Fruit fly (Drosophila melanogaster): ENCODE results near the gene Hyls1.
A peak's percentile ranks its signal among the peaks of the same experiment; 100 is the strongest.

Hyls1 gene

DNA sequence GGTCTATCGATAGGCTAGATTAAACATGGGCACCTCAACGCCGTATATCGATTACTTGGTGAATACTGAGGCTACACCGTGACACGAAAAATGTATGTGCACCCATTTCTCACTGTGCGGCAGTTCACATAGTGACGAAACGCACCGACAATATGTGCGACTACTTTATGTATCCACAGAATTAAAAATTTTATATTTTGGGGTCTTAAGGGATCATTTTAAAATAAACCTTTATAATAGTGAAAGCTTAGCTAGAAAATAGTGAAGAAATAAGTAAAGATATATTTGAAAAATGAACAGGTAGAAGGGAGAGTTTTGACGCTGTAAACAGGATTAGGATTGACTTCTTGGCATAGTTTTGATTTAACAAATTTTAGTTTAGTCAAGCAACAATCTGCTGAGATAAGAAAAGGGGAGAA is 23.3 kb downstream of the Hyls1 start, which contains the start of gene mRpL4 (continued):
- TF ChIP-seq HmgD (GFP tag; optimal IDR thresholded peaks at IDR 0.05) (peak; percentile 79), run (tag; optimal IDR thresholded peaks at IDR 0.05) (no peak), amos (GFP tag; IDR thresholded peaks at IDR 0.05; ENCODE audit: partially characterized antibody) (peak; percentile 99), corto (GFP tag; optimal IDR thresholded peaks at IDR 0.05) (no peak), disco-r (GFP tag; optimal IDR thresholded peaks at IDR 0.05) (peak; percentile 35), CG15514 (GFP tag; optimal IDR thresholded peaks at IDR 0.05) (peak; percentile 65), repo (GFP tag; optimal IDR thresholded peaks at IDR 0.05) (peak; percentile 24), CG7786 (GFP tag; optimal IDR thresholded peaks at IDR 0.05) (peak; percentile 69), gce (GFP tag; IDR thresholded peaks at IDR 0.05) (peak; percentile 60; the same call in 2 of the 3 replicates), Jarid2 (GFP tag; optimal IDR thresholded peaks at IDR 0.05) (no peak), CG2678 (tag; optimal IDR thresholded peaks at IDR 0.05) (no peak), CG13296 (GFP tag; optimal IDR thresholded peaks at IDR 0.05) (peak; percentile 48), CG12104 (GFP tag; optimal IDR thresholded peaks at IDR 0.05) (no peak), CG7357 (GFP tag; IDR thresholded peaks at IDR 0.05) (no peak), Abd-B (GFP tag; optimal IDR thresholded peaks at IDR 0.05) (peak; percentile 72), kah (GFP tag; optimal IDR thresholded peaks at IDR 0.05) (no peak), dimm (GFP tag; IDR thresholded peaks at IDR 0.05) (no peak), CG11504 (tag; optimal IDR thresholded peaks at IDR 0.05) (no peak), CG30020 (tag; optimal IDR thresholded peaks at IDR 0.05) (peak; percentile 74), E2f1 (GFP tag; IDR thresholded peaks at IDR 0.05) (peak; percentile 70), tx (GFP tag; optimal IDR thresholded peaks at IDR 0.05) (peak; percentile 76), bcd (GFP tag; optimal IDR thresholded peaks at IDR 0.05) (peak; percentile 60), CG2116 (GFP tag; optimal IDR thresholded peaks at IDR 0.05) (peak; percentile 87), Rfx (GFP tag; IDR thresholded peaks at IDR 0.05) (peak; percentile 81; the same call in 1 of the 2 replicates), nmo (GFP tag; optimal IDR thresholded peaks at IDR 0.05) (peak; percentile 67), CG6689 (GFP tag; IDR thresholded peaks at IDR 0.05) (peak; percentile 55; the same call in 1 of the 2 replicates), ato (GFP tag; IDR thresholded peaks at IDR 0.05; ENCODE audit: partially characterized antibody) (peak; percentile 99), tio (GFP tag; optimal IDR thresholded peaks at IDR 0.05) (peak; percentile 53), CG6813 (GFP tag; optimal IDR thresholded peaks at IDR 0.05) (peak; percentile 12), Mrtf (GFP tag; IDR thresholded peaks at IDR 0.05) (no peak; the same call in 2 of the 3 replicates), YL-1 (GFP tag; optimal IDR thresholded peaks at IDR 0.05) (peak; percentile 28), CG6791 (GFP tag; IDR thresholded peaks at IDR 0.05; ENCODE audit: partially characterized antibody) (peak; percentile 99), Taf1 (GFP tag; IDR thresholded peaks at IDR 0.05) (peak; percentile 49; the same call in 1 of the 2 replicates), ewg (GFP tag; optimal IDR thresholded peaks at IDR 0.05) (peak; percentile 9), CG17568 (GFP tag; optimal IDR thresholded peaks at IDR 0.05) (no peak), nerfin-1 (tag; optimal IDR thresholded peaks at IDR 0.05) (no peak), Doc2 (GFP tag; IDR thresholded peaks at IDR 0.05) (no peak), CG18619 (GFP tag; optimal IDR thresholded peaks at IDR 0.05) (no peak), salm (tag; optimal IDR thresholded peaks at IDR 0.05) (no peak), psq (GFP tag; optimal IDR thresholded peaks at IDR 0.05) (peak; percentile 47), tup (GFP tag; optimal IDR thresholded peaks at IDR 0.05) (no peak), eyg (GFP tag; optimal IDR thresholded peaks at IDR 0.05) (no peak), crol (GFP tag; IDR thresholded peaks at IDR 0.05) (no peak), CHES-1-like (GFP tag; optimal IDR thresholded peaks at IDR 0.05) (peak; percentile 76), CG8478 (optimal IDR thresholded peaks at IDR 0.05) (no peak), Aef1 (GFP tag; IDR thresholded peaks at IDR 0.05) (peak; percentile 57; the same call in 2 of the 3 replicates), zen2 (GFP tag; IDR thresholded peaks at IDR 0.05; ENCODE audit: partially characterized antibody) (peak; percentile 99), inv (GFP tag; IDR thresholded peaks at IDR 0.05; ENCODE audit: partially characterized antibody) (peak; percentile 98), Usf (GFP tag; optimal IDR thresholded peaks at IDR 0.05) (no peak), CG10462 (GFP tag; optimal IDR thresholded peaks at IDR 0.05) (peak; percentile 52), ci (GFP tag; IDR thresholded peaks at IDR 0.05) (peak; percentile 63)
